Fruit fly (Drosophila melanogaster) whole organism, pupa: ENCODE results near the gene CG2993.

ENCODE experiments used
- CG10348 ChIP-seq: fragments of 200-800 bp; sonication (Bioruptor generic); IDR thresholded peaks from 2 replicates; pipeline ENCODE4 v1.3.6; 2022; ENCODE audit warnings: missing biosample characterization, missing genetic modification characterization
- CG12605 ChIP-seq: fragments of 200-800 bp; sonication (Bioruptor generic); IDR thresholded peaks from 2 replicates; pipeline ENCODE4 v1.3.6; 2022; ENCODE audit warnings: missing biosample characterization, missing genetic modification characterization
- CG13204 ChIP-seq: fragments of 200-800 bp; sonication (Bioruptor generic); optimal IDR thresholded peaks from 2 replicates; lab custom pipeline; 2018; ENCODE audit warnings: missing biosample characterization, mild to moderate bottlenecking, missing genetic modification characterization, moderate library complexity
- CG14655 ChIP-seq: fragments of 200-800 bp; sonication (Bioruptor generic); optimal IDR thresholded peaks from 3 replicates; lab custom pipeline; 2017; ENCODE audit warnings: mild to moderate bottlenecking, missing biosample characterization, missing genetic modification reagents, missing genetic modification characterization
- CG15710 ChIP-seq: fragments of 200-800 bp; sonication (Bioruptor generic); optimal IDR thresholded peaks from 2 replicates; lab custom pipeline; 2018; ENCODE audit warnings: missing biosample characterization, mild to moderate bottlenecking, missing genetic modification characterization, moderate library complexity
- CG17806 ChIP-seq: fragments of 200-800 bp; sonication (Bioruptor generic); optimal IDR thresholded peaks from 2 replicates; lab custom pipeline; 2018; ENCODE audit warnings: missing biosample characterization, mild to moderate bottlenecking, missing genetic modification characterization, moderate library complexity
- CG32121 ChIP-seq: fragments of 200-800 bp; sonication (Bioruptor generic); IDR thresholded peaks from 2 replicates; pipeline ENCODE4 v1.3.6; 2022; ENCODE audit warnings: missing biosample characterization, missing genetic modification characterization
- CG34367 ChIP-seq: fragments of 200-800 bp; sonication (Bioruptor generic); optimal IDR thresholded peaks from 2 replicates; lab custom pipeline; 2018; ENCODE audit warnings: missing biosample characterization, mild to moderate bottlenecking, missing genetic modification characterization
- CG4496 ChIP-seq: fragments of 200-800 bp; sonication (Bioruptor generic); IDR thresholded peaks from 3 replicates; pipeline ENCODE4 v1.3.6; 2022; ENCODE audit warnings: missing biosample characterization, missing genetic modification characterization
- CG8159 ChIP-seq: fragments of 200-800 bp; sonication (Bioruptor generic); optimal IDR thresholded peaks from 3 replicates; lab custom pipeline; 2018; ENCODE audit warnings: missing biosample characterization, mild to moderate bottlenecking, missing genetic modification characterization, moderate library complexity
- CG8301 ChIP-seq: fragments of 200-800 bp; sonication (Bioruptor generic); optimal IDR thresholded peaks from 2 replicates; lab custom pipeline; 2018; ENCODE audit warnings: missing biosample characterization, mild to moderate bottlenecking, missing genetic modification characterization
- CG9948 ChIP-seq: fragments of 200-800 bp; sonication (Bioruptor generic); optimal IDR thresholded peaks from 2 replicates; lab custom pipeline; 2018; ENCODE audit warnings: missing biosample characterization, mild to moderate bottlenecking, missing genetic modification characterization, moderate library complexity
- D1 ChIP-seq: fragments of 200-800 bp; sonication (Bioruptor generic); optimal IDR thresholded peaks from 2 replicates; lab custom pipeline; 2018; ENCODE audit warnings: missing biosample characterization, mild to moderate bottlenecking, missing genetic modification characterization, moderate library complexity
- EcR ChIP-seq: fragments of 200-800 bp; sonication (Bioruptor generic); optimal IDR thresholded peaks from 3 replicates; lab custom pipeline; 2019; ENCODE audit warnings: missing biosample characterization, missing genetic modification characterization, mild to moderate bottlenecking, moderate library complexity, missing genetic modification reagents
- Ets98B ChIP-seq: fragments of 200-800 bp; sonication (Bioruptor generic); IDR thresholded peaks from 2 replicates; pipeline ENCODE4 v1.3.6; 2022; ENCODE audit warnings: missing biosample characterization, missing genetic modification characterization
- Pif1A ChIP-seq: fragments of 200-800 bp; sonication (Bioruptor generic); optimal IDR thresholded peaks from 3 replicates; lab custom pipeline; 2016; ENCODE audit warnings: missing biosample characterization, missing genetic modification characterization
- Pif1B ChIP-seq: fragments of 200-800 bp; sonication (Bioruptor generic); optimal IDR thresholded peaks from 3 replicates; lab custom pipeline; 2016; ENCODE audit warnings: missing biosample characterization, missing genetic modification characterization
- Snoo ChIP-seq: fragments of 200-800 bp; sonication (Bioruptor generic); optimal IDR thresholded peaks from 3 replicates; lab custom pipeline; 2017; ENCODE audit warnings: missing biosample characterization, mild to moderate bottlenecking, missing genetic modification characterization, inconsistent platforms
- fd96Ca ChIP-seq: fragments of 200-800 bp; sonication (Bioruptor generic); IDR thresholded peaks from 3 replicates; pipeline ENCODE4 v1.3.6; 2022; ENCODE audit warnings: missing biosample characterization, missing genetic modification characterization
- gl ChIP-seq: fragments of 200-800 bp; sonication (Bioruptor generic); optimal IDR thresholded peaks from 2 replicates; lab custom pipeline; 2018; ENCODE audit warnings: missing biosample characterization, mild to moderate bottlenecking, missing genetic modification characterization
- rn ChIP-seq: fragments of 200-800 bp; sonication (Bioruptor generic); IDR thresholded peaks from 2 replicates; pipeline ENCODE4 v1.3.6; 2022; ENCODE audit warnings: missing biosample characterization, missing genetic modification characterization

Gene CG2993

DNA sequence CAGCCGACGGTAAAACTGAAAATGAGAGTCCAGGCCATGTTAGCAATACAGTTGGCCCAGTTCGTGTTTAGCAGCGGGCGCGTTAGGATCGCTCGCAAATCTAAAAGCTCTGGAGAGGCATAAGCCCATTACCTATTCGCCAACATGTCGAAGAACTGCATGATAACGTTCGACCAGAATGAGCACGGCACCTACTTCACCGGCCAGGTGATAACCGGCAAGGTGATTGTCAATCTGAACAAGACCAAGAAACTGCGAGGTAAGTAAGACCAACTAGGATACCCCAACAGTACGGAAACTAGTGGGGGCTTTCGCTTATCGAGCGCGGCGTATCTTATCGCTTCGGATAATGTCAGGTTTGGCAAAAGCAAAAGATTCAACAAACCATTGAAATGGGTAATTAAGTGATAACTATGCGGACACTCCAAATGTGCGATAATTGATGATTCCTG, 19.2 kb downstream of the CG2993 start, which contains the start of gene CG10086:
Gene CG10086 (plus strand): TSS at position 51 of the 452 bp plus-strand sequence.
- no peak for TF ChIP-seq Snoo (tag; lab: Kevin White, UChicago)
- no peak for TF ChIP-seq Ets98B (GFP tag; lab: Robert Waterston, UW)
- no peak for TF ChIP-seq Pif1A (GFP tag; lab: Kevin White, UChicago)
- TF ChIP-seq CG15710 (tag; lab: Kevin White, UChicago), result no peak
- TF ChIP-seq CG4496 (GFP tag; lab: Robert Waterston, UW), result no peak
- TF ChIP-seq CG10348 (GFP tag; lab: Robert Waterston, UW), result no peak
- no peak for TF ChIP-seq EcR (GFP tag; lab: Kevin White, UChicago)
- TF ChIP-seq CG17806 (tag; lab: Kevin White, UChicago), result no peak
- no peak for TF ChIP-seq Pif1B (GFP tag; lab: Kevin White, UChicago)
- TF ChIP-seq CG14655, result no peak
- TF ChIP-seq CG13204 (GFP tag; lab: Kevin White, UChicago), result no peak
- no peak for TF ChIP-seq CG8159 (tag; lab: Kevin White, UChicago)
- no peak for TF ChIP-seq CG9948 (tag; lab: Kevin White, UChicago)
- TF ChIP-seq, all 21 proteins: peak for 0

DNA sequence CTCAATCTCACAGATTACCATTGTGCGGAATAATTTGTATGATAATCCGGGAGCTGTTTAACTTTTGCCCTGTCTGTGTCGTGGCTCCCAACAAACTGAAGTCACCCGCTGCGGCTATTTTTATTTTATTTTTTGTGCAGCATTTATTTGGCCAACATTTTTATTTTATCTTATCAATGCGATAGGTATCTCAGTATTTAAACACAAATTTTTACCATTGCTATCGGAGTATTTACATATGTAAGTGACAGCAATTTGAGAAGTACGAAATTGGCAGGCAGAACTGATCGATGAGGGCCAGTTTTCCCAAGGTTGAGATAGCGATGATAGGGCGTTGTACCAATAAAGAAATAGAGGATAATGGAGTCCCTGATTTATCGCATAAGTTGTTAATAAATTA, 19.7 kb downstream of the CG2993 start, which contains the start of gene CG18746:
Gene CG18746 (minus strand): TSS at position 101 of the 400 bp plus-strand sequence.
- TF ChIP-seq D1, result no peak

DNA sequence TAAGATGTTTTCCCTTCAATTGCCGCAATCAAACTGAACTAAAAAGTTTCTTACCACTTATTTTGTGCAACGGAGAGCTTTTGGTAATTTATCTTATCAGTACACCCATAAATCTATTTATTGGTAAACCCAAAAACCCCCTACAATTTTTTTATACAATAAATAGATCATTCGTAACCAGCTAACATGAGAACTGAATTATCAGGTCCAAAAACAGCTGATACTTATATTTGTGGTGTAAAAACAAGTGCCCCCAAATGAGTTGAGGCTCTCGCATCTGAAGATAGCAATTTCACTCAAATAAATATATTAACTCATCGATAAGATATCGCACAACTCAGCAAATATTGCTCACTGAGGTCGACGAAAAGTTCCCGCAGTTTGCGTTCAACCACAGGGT, 21.9 kb downstream of the CG2993 start, which contains the start of gene CG18748:
Gene CG18748 (minus strand): TSS at position 25 of the 400 bp plus-strand sequence.
- TF ChIP-seq Pif1A (GFP tag; lab: Kevin White, UChicago) (no peak), CG8301 (no peak), CG32121 (GFP tag; lab: Robert Waterston, UW) (no peak), CG15710 (tag; lab: Kevin White, UChicago) (no peak), Ets98B (GFP tag; lab: Robert Waterston, UW) (no peak), CG4496 (GFP tag; lab: Robert Waterston, UW) (no peak), CG34367 (tag; lab: Kevin White, UChicago) (no peak), CG8159 (tag; lab: Kevin White, UChicago) (no peak), fd96Ca (GFP tag; lab: Robert Waterston, UW) (no peak), CG12605 (GFP tag; lab: Robert Waterston, UW) (no peak), Snoo (tag; lab: Kevin White, UChicago) (no peak), CG14655 (no peak), EcR (GFP tag; lab: Kevin White, UChicago) (no peak), CG10348 (GFP tag; lab: Robert Waterston, UW) (no peak)

DNA sequence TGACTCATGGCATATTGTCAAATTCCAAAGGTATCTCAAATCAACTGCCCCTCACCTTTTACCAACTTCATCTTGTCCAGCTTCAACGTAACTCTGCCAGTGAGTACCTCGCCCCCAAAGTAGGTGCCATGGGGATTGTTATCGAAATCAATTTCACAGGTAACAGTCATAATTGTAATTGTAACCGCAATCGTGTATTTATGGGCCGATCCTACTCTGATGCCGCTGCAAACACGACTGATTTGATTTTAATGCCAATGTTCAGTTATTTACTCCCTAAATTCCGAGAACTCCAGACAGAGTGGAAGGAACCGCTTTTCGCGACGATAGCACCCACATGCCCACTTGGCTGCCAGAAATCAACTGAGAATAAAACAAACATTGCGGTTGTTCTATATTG, 24.0 kb downstream of the CG2993 start, which contains the start of gene CG18745:
Gene CG18745 (minus strand): TSS at position 336 of the 400 bp plus-strand sequence.
- TF ChIP-seq CG12605 (GFP tag; lab: Robert Waterston, UW), result no peak

DNA sequence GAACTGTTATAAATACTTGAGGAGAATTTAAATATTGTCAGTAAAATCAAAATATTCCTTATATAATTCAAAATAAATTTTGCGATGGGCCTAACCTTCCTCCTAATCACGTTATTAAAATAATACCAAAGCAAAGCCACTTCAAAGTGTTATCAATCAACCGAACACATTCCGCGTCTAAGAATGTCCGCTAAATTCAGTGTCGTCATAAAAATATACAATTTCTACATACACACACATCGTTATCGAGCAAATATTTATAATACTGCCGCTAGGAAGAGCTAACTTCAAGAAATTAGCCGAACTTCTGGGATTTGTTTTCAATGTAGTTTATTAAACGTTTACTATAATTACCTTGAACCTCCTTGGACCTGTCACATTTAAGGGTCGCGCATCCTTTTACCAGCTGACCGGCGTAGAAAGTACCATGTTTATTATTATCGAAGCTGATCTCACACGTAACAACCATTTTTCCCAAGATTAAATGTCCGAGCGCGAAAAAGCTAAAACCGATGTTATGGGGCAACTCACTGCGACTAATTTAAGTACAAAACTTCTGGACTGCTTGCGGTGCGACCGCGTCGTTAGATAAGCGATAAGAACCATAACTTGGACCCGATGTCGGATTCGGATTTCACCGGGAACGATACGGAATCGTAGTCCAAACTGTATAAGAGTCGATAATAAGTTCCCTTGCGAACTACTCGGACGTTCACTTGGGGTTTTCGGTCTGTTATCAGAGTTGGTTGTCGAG, 26.7 kb downstream of the CG2993 start, which contains the start of gene CG18747:
Gene CG18747 (minus strand): TSS at position 514 of the 754 bp plus-strand sequence.
- no peak for TF ChIP-seq CG8301
- no peak for TF ChIP-seq CG17806 (tag; lab: Kevin White, UChicago)
- no peak for TF ChIP-seq CG15710 (tag; lab: Kevin White, UChicago)
- TF ChIP-seq fd96Ca (GFP tag; lab: Robert Waterston, UW), result no peak
- TF ChIP-seq CG13204 (GFP tag; lab: Kevin White, UChicago), result no peak
- TF ChIP-seq EcR (GFP tag; lab: Kevin White, UChicago), result no peak
- TF ChIP-seq rn (GFP tag; lab: Robert Waterston, UW), result no peak
- no peak for TF ChIP-seq CG10348 (GFP tag; lab: Robert Waterston, UW)
- TF ChIP-seq Pif1A (GFP tag; lab: Kevin White, UChicago), result no peak
- TF ChIP-seq CG8159 (tag; lab: Kevin White, UChicago), result no peak
- no peak for TF ChIP-seq CG34367 (tag; lab: Kevin White, UChicago)
- no peak for TF ChIP-seq D1
- no peak for TF ChIP-seq Ets98B (GFP tag; lab: Robert Waterston, UW)
- TF ChIP-seq CG4496 (GFP tag; lab: Robert Waterston, UW), result no peak
- no peak for TF ChIP-seq CG12605 (GFP tag; lab: Robert Waterston, UW)
- TF ChIP-seq Pif1B (GFP tag; lab: Kevin White, UChicago), result no peak
- no peak for TF ChIP-seq CG9948 (tag; lab: Kevin White, UChicago)
- TF ChIP-seq CG32121 (GFP tag; lab: Robert Waterston, UW), result no peak
- TF ChIP-seq Snoo (tag; lab: Kevin White, UChicago), result no peak
- TF ChIP-seq gl (tag; lab: Kevin White, UChicago), result no peak
- TF ChIP-seq, all 21 proteins: peak for 0

DNA sequence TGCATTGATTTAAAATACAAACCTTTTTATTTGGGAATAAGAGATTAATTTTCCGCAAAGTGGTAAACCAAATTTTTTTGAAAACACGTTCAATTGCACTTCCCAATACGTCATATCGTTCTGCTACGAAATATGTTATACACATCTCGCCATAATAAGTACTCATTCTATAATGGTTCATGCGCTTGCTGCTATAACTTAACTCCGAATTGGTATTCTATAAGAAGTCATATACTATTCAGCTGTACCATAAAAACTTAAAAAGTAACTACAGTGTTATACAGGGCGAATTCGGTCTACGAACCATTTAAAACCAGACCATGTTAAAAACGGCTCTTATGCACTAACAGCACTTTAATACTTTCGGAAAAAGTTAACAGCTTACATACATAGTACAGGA, 30.2 kb downstream of the CG2993 start:
- TF ChIP-seq rn (GFP tag; lab: Robert Waterston, UW) (no peak), CG14655 (peak; percentile 48), CG4496 (GFP tag; lab: Robert Waterston, UW) (peak; percentile 79), Ets98B (GFP tag; lab: Robert Waterston, UW) (peak; percentile 69; the same call in 1 of the 2 replicates), CG8301 (no peak), CG32121 (GFP tag; lab: Robert Waterston, UW) (no peak), CG12605 (GFP tag; lab: Robert Waterston, UW) (no peak), D1 (peak; percentile 0), CG34367 (tag; lab: Kevin White, UChicago) (peak; percentile 34), Pif1B (GFP tag; lab: Kevin White, UChicago) (no peak), CG8159 (tag; lab: Kevin White, UChicago) (peak; percentile 6), Pif1A (GFP tag; lab: Kevin White, UChicago) (no peak), CG9948 (tag; lab: Kevin White, UChicago) (no peak)
- TF ChIP-seq, all 21 proteins: peak for 6
